Fruit fly (Drosophila melanogaster): ENCODE data around the gene CG1792.

- no peak for TF ChIP-seq psq (optimal IDR thresholded peaks at IDR 0.05)
- TF ChIP-seq ttk (optimal IDR thresholded peaks at IDR 0.05), result no peak
- no peak for TF ChIP-seq Sin3A (optimal IDR thresholded peaks at IDR 0.05)
- TF ChIP-seq Myc (optimal IDR thresholded peaks at IDR 0.05), result no peak
- TF ChIP-seq h (optimal IDR thresholded peaks at IDR 0.05), result no peak
Measured at dm6 chr3R:31632316-31632715, 16.2 kb downstream of the CG1792 start.
